Worm (Caenorhabditis elegans): ENCODE data around the gene F45F2.9.

Gene F45F2.9

ce11 chrV:8513361-8513760, at the start of gene F45F2.9:
TSS of gene F45F2.9 (minus strand) at chrV:8513461.
- no peak for TF ChIP-seq gmeb-1 (tag; optimal IDR thresholded peaks at IDR 0.05)

DNA sequence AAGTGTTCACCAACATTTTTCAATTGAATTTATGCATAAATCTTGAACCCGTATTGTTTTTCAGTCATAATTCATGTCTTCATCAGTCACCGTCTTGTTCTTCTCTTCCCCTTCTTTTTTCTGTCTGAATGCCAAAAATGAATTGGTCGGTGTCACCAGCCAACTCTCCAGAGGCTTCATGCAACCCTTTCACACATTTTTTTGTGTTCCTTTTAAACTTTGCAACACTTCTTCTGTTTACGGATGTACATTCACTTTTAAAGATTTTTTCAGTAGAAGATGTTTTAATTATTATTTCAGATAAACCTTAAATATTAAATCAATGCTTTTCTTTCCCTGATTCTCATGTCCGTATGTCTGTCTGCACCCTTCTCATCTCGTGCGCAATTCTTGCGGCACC, 47.7 kb upstream of the F45F2.9 start, which contains the start of gene acr-16:
TSS of gene acr-16 (plus strand) at position 301 of the 400 bp plus-strand sequence.
- no peak for TF ChIP-seq lin-13 (GFP tag; optimal IDR thresholded peaks at IDR 0.05)
- TF ChIP-seq lin-39 (tag; optimal IDR thresholded peaks at IDR 0.05), result no peak
- TF ChIP-seq nhr-77 (tag; optimal IDR thresholded peaks at IDR 0.05), result no peak
- TF ChIP-seq elt-3 (tag; optimal IDR thresholded peaks at IDR 0.05), result no peak

DNA sequence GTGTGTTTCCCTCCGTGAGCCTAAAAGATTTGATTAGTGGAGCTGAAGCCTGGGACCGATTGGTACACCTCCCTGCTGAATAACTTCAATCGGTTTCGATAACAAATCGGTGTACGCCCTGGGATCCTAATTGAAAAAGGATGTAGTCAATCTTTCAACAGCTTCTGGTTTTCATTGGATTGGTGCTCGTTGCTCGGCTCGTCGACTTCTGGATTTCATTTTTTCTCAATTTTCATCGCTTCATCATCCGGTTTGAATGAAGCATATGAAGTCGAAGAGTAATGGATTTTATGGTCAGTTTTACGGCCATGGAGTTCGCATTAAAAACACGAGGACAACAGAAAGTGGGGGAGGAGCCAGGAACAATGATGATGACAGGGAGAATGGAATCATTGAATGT, 42.7 kb upstream of the F45F2.9 start:
- TF ChIP-seq ztf-11 (tag; optimal IDR thresholded peaks at IDR 0.05) (no peak), nhr-21 (tag; optimal IDR thresholded peaks at IDR 0.05) (no peak), ceh-82 (tag; optimal IDR thresholded peaks at IDR 0.05) (no peak), nhr-6 (tag; optimal IDR thresholded peaks at IDR 0.05) (no peak), lin-13 (GFP tag; optimal IDR thresholded peaks at IDR 0.05) (no peak), ztf-4 (tag; optimal IDR thresholded peaks at IDR 0.05) (no peak), nhr-23 (tag; optimal IDR thresholded peaks at IDR 0.05) (no peak), nhr-129 (tag; optimal IDR thresholded peaks at IDR 0.05) (no peak), R02D3.7 (tag; optimal IDR thresholded peaks at IDR 0.05) (no peak), crh-2 (tag; optimal IDR thresholded peaks at IDR 0.05) (no peak), F13H6.1 (tag; optimal IDR thresholded peaks at IDR 0.05) (no peak), alr-1 (tag; optimal IDR thresholded peaks at IDR 0.05) (no peak), sma-9 (GFP tag; optimal IDR thresholded peaks at IDR 0.05) (no peak), sma-9 (tag; optimal IDR thresholded peaks at IDR 0.05) (no peak), ztf-1 (GFP tag; conservative IDR thresholded peaks at IDR 0.05) (no peak), elt-1 (tag; optimal IDR thresholded peaks at IDR 0.05) (no peak), elt-3 (tag; optimal IDR thresholded peaks at IDR 0.05) (no peak), lsy-2 (tag; optimal IDR thresholded peaks at IDR 0.05) (no peak), ceh-16 (tag; optimal IDR thresholded peaks at IDR 0.05) (no peak), mbf-1 (tag; optimal IDR thresholded peaks at IDR 0.05) (no peak)

DNA sequence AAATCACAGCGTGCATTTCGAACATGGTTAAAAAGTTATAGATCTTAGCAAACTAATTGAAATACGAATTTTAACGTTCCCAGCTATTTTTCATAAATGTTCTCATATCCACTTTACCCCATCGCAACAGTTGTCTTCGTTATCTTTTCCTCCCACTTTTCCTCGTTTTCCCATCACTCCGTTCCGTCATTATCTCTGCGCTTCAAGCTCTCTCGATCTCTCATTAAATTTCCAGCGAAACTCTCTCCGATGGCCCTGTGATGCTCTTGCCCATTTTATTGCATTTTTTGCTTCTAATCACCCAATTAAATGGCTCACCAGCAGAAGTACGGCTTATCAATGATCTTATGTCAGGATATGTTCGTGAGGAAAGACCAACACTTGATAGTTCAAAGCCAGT, 39.2 kb upstream of the F45F2.9 start, which contains the start of gene acr-15:
TSS of gene acr-15 (plus strand) at position 236 of the 400 bp plus-strand sequence.
- TF ChIP-seq sma-9 (GFP tag; optimal IDR thresholded peaks at IDR 0.05) (peak; percentile 24), sma-9 (tag; optimal IDR thresholded peaks at IDR 0.05) (no peak), aly-2 (tag; optimal IDR thresholded peaks at IDR 0.05) (no peak), nhr-129 (tag; optimal IDR thresholded peaks at IDR 0.05) (no peak)

DNA sequence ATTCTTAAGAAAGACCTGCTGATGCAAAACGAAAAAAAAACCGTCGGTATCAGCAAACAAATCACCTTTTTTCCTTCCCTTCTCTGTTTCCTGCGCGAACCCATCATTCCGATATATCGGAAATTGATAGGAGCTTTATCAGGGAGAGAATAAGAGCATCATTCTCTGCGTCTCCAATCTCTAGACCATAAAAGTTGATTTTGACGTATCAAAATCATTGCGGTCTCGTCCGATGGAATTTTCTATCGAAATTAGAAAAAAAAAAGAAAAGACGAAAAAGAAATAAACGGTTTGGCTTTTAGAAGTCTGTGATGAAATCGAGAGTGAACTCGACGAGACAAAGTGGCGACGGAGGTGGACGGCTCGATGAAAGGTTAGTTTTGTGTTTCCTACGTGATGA, 35.7 kb upstream of the F45F2.9 start, which contains the start of gene stdh-4:
TSS of gene stdh-4 (plus strand) at position 301 of the 400 bp plus-strand sequence.
- TF ChIP-seq gmeb-1 (tag; optimal IDR thresholded peaks at IDR 0.05) (no peak), sem-4 (tag; optimal IDR thresholded peaks at IDR 0.05) (no peak), elt-1 (tag; optimal IDR thresholded peaks at IDR 0.05) (no peak), nhr-23 (tag; optimal IDR thresholded peaks at IDR 0.05) (no peak), mab-5 (tag; optimal IDR thresholded peaks at IDR 0.05) (no peak), lin-13 (GFP tag; optimal IDR thresholded peaks at IDR 0.05) (no peak), snpc-4 (tag; optimal IDR thresholded peaks at IDR 0.05) (no peak), R02D3.7 (tag; optimal IDR thresholded peaks at IDR 0.05) (no peak), ztf-4 (tag; optimal IDR thresholded peaks at IDR 0.05) (no peak), F13H6.1 (tag; optimal IDR thresholded peaks at IDR 0.05) (no peak), elt-3 (tag; optimal IDR thresholded peaks at IDR 0.05) (no peak), egl-27 (tag; optimal IDR thresholded peaks at IDR 0.05) (no peak), unc-62 (GFP tag; optimal IDR thresholded peaks at IDR 0.05) (no peak), skn-1 (tag; optimal IDR thresholded peaks at IDR 0.05) (no peak), crh-2 (tag; optimal IDR thresholded peaks at IDR 0.05) (no peak)

- TF ChIP-seq lin-39 (tag; optimal IDR thresholded peaks at IDR 0.05), result no peak
- no peak for TF ChIP-seq blmp-1 (tag; optimal IDR thresholded peaks at IDR 0.05; ENCODE audit: insufficient read depth)
- TF ChIP-seq crh-2 (tag; optimal IDR thresholded peaks at IDR 0.05), result no peak
- TF ChIP-seq unc-39 (tag; optimal IDR thresholded peaks at IDR 0.05), result no peak
- no peak for TF ChIP-seq skn-1 (tag; optimal IDR thresholded peaks at IDR 0.05)
- no peak for TF ChIP-seq sem-4 (tag; optimal IDR thresholded peaks at IDR 0.05)
- no peak for TF ChIP-seq ZK546.5 (tag; optimal IDR thresholded peaks at IDR 0.05)
Measured at ce11 chrV:8545531-8546224, 32.4 kb upstream of the F45F2.9 start, which contains the start of the genes slc-17.8 and asns-1. TSS of gene slc-17.8 (minus strand) at chrV:8545581. TSS of gene asns-1 (plus strand) at chrV:8546174.
